Worm (Caenorhabditis elegans): ENCODE data around the gene F38B7.10.

- TF ChIP-seq fkh-6 (tag; optimal IDR thresholded peaks at IDR 0.05) (no peak), ama-1 (optimal IDR thresholded peaks at IDR 0.05) (no peak), ceh-34 (tag; optimal IDR thresholded peaks at IDR 0.05) (no peak), F13H6.1 (tag; optimal IDR thresholded peaks at IDR 0.05) (no peak), ceh-48 (tag; optimal IDR thresholded peaks at IDR 0.05) (no peak)
Observed at ce11 chrV:11570169-11570651, 24.9 kb downstream of the F38B7.10 start, which contains the start of the genes nhr-101 and pms-2.
